Worm (Caenorhabditis elegans) whole organism, late embryonic: ENCODE measurements around the gene clec-128.

Experiments
- fax-1 ChIP-seq: sonication (generic microtip); optimal IDR thresholded peaks from 2 replicates; lab custom pipeline; 2016; ENCODE audit warnings: missing genotype, missing genetic modification characterization, missing compliant biosample characterization
- hlh-8 ChIP-seq: sonication (generic microtip); optimal IDR thresholded peaks from 2 replicates; lab custom pipeline; 2016; ENCODE audit warnings: missing genotype, missing genetic modification characterization, missing compliant biosample characterization

- TF ChIP-seq hlh-8 (tag; lab: Kevin White, UChicago) (no peak), fax-1 (tag; lab: Kevin White, UChicago) (no peak)
These were observed 1.7 kb downstream of the clec-128 start, which contains the start of gene clec-127 for ce11 chrII:3569118-3569517.
